Fruit fly (Drosophila melanogaster) whole organism, embryonic: ENCODE results near the gene Ugt49B2.

Experiments used
- Asciz ChIP-seq: fragments of 200-800 bp; sonication (Bioruptor generic); optimal IDR thresholded peaks from 2 replicates; lab custom pipeline; 2017; ENCODE audit warnings: missing biosample characterization, mild to moderate bottlenecking, missing genetic modification characterization, missing genetic modification reagents
- B-H1 ChIP-seq: fragments of 200-800 bp; sonication (Bioruptor generic); IDR thresholded peaks from 3 replicates; pipeline ENCODE4 v1.3.6; 2022; ENCODE audit warnings: missing biosample characterization, missing genetic modification characterization
- CG10147 ChIP-seq: fragments of 200-800 bp; sonication (Bioruptor generic); optimal IDR thresholded peaks from 2 replicates; lab custom pipeline; 2019; ENCODE audit warnings: missing biosample characterization, mild to moderate bottlenecking, missing genetic modification characterization, moderate library complexity
- CG10209 ChIP-seq: fragments of 200-800 bp; sonication (Bioruptor generic); optimal IDR thresholded peaks from 3 replicates; lab custom pipeline; 2017; ENCODE audit warnings: missing biosample characterization, mild to moderate bottlenecking, missing genetic modification characterization, missing genetic modification reagents
- CG10565 ChIP-seq: fragments of 200-800 bp; sonication (Bioruptor generic); optimal IDR thresholded peaks from 3 replicates; lab custom pipeline; 2016; ENCODE audit warnings: missing biosample characterization, mild to moderate bottlenecking, missing genetic modification characterization
- CG12155 ChIP-seq: fragments of 200-800 bp; sonication (Bioruptor generic); optimal IDR thresholded peaks from 3 replicates; lab custom pipeline; 2016; ENCODE audit warnings: missing biosample characterization, missing genetic modification characterization
- CG12744 ChIP-seq: fragments of 200-800 bp; sonication (Bioruptor generic); optimal IDR thresholded peaks from 2 replicates; lab custom pipeline; 2016; ENCODE audit warnings: missing biosample characterization, missing genetic modification characterization
- CG15479 ChIP-seq: fragments of 200-800 bp; sonication (Bioruptor generic); optimal IDR thresholded peaks from 3 replicates; lab custom pipeline; 2019; ENCODE audit warnings: missing biosample characterization, mild to moderate bottlenecking, missing genetic modification characterization, moderate library complexity
- CG17802 ChIP-seq: fragments of 200-800 bp; sonication (Bioruptor generic); optimal IDR thresholded peaks from 2 replicates; lab custom pipeline; 2018; ENCODE audit warnings: missing biosample characterization, mild to moderate bottlenecking, missing genetic modification characterization, moderate library complexity
- CG1792 ChIP-seq: fragments of 200-800 bp; sonication (Bioruptor generic); optimal IDR thresholded peaks from 2 replicates; lab custom pipeline; 2016; ENCODE audit warnings: missing biosample characterization, missing genetic modification characterization
- CG3281 ChIP-seq: fragments of 200-800 bp; sonication (Bioruptor generic); optimal IDR thresholded peaks from 3 replicates; lab custom pipeline; 2017; ENCODE audit warnings: missing biosample characterization, mild to moderate bottlenecking, missing genetic modification characterization
- CG34224 ChIP-seq: fragments of 200-800 bp; sonication (Bioruptor generic); IDR thresholded peaks from 3 replicates; pipeline ENCODE4 v1.3.6; 2022; ENCODE audit warnings: missing biosample characterization, missing genetic modification characterization; ENCODE audit not compliant: partially characterized antibody
- CG6254 ChIP-seq: fragments of 200-800 bp; sonication (Bioruptor generic); optimal IDR thresholded peaks from 3 replicates; lab custom pipeline; 2017; ENCODE audit warnings: mild to moderate bottlenecking, missing biosample characterization, missing genetic modification reagents, missing genetic modification characterization
- CG6854 ChIP-seq: fragments of 200-800 bp; sonication (Bioruptor generic); optimal IDR thresholded peaks from 3 replicates; lab custom pipeline; 2017; ENCODE audit warnings: missing biosample characterization, mild to moderate bottlenecking, missing genetic modification characterization
- CG8281 ChIP-seq: fragments of 200-800 bp; sonication (Bioruptor generic); optimal IDR thresholded peaks from 2 replicates; lab custom pipeline; 2018; ENCODE audit warnings: missing biosample characterization, mild to moderate bottlenecking, missing genetic modification characterization, moderate library complexity
- CG8388 ChIP-seq: fragments of 200-800 bp; sonication (Bioruptor generic); optimal IDR thresholded peaks from 2 replicates; lab custom pipeline; 2019; ENCODE audit warnings: missing biosample characterization, mild to moderate bottlenecking, missing genetic modification characterization, moderate library complexity
- CG8924 ChIP-seq: fragments of 200-800 bp; optimal IDR thresholded peaks from 3 replicates; lab custom pipeline; 2019; ENCODE audit warnings: missing biosample characterization, mild to moderate bottlenecking, missing genetic modification characterization, moderate library complexity
- CG9215 ChIP-seq: fragments of 200-800 bp; sonication (Bioruptor generic); IDR thresholded peaks from 2 replicates; pipeline ENCODE4 v1.3.6; 2022; ENCODE audit warnings: missing biosample characterization, missing genetic modification characterization
- CG9437 ChIP-seq: fragments of 200-800 bp; sonication (Bioruptor generic); optimal IDR thresholded peaks from 2 replicates; lab custom pipeline; 2018; ENCODE audit warnings: missing biosample characterization, mild to moderate bottlenecking, missing genetic modification characterization
- D19B ChIP-seq: fragments of 200-800 bp; sonication (Bioruptor generic); optimal IDR thresholded peaks from 2 replicates; lab custom pipeline; 2017; ENCODE audit warnings: missing biosample characterization, mild to moderate bottlenecking, missing genetic modification characterization
- Doc2 ChIP-seq: fragments of 200-800 bp; sonication (Bioruptor generic); IDR thresholded peaks from 2 replicates; pipeline ENCODE4 v1.3.6; 2022; ENCODE audit warnings: missing biosample characterization, missing genetic modification characterization
- Dp ChIP-seq: fragments of 200-800 bp; sonication (Bioruptor generic); optimal IDR thresholded peaks from 2 replicates; lab custom pipeline; 2018; ENCODE audit warnings: missing biosample characterization, mild to moderate bottlenecking, missing genetic modification characterization, moderate library complexity
- ERR ChIP-seq: fragments of 200-800 bp; sonication (Bioruptor generic); optimal IDR thresholded peaks from 2 replicates; lab custom pipeline; 2016; ENCODE audit warnings: missing biosample characterization, missing genetic modification characterization
- Eip74EF ChIP-seq, 2 experiments: fragments of 200-800 bp in 1 of 2; fragments of >200 bp in 1 of 2; sonication (Bioruptor generic) in 1 of 2; optimal IDR thresholded peaks; 2 replicates each; lab custom pipeline; 2017 to 2019; ENCODE audit warnings: missing biosample characterization in 2 of 2, missing genetic modification characterization in 2 of 2, mild to moderate bottlenecking in 1 of 2, moderate library complexity in 1 of 2
- Lhr ChIP-seq: fragments of 200-800 bp; sonication (Bioruptor generic); optimal IDR thresholded peaks from 3 replicates; lab custom pipeline; 2017; ENCODE audit warnings: mild to moderate bottlenecking, missing biosample characterization, missing genetic modification reagents, missing genetic modification characterization
- Med ChIP-seq: fragments of 200-800 bp; sonication (Bioruptor generic); peaks from one replicate; lab custom pipeline; 2016; ENCODE audit warnings: missing biosample characterization, missing genetic modification characterization, mild to moderate bottlenecking, inconsistent platforms, moderate library complexity
- Neu2 ChIP-seq: fragments of 200-800 bp; sonication (Bioruptor generic); optimal IDR thresholded peaks from 3 replicates; lab custom pipeline; 2016; ENCODE audit warnings: missing biosample characterization, missing genetic modification characterization, borderline replicate concordance
- PHDP ChIP-seq: fragments of 200-800 bp; sonication (Bioruptor generic); optimal IDR thresholded peaks from 3 replicates; lab custom pipeline; 2018; ENCODE audit warnings: missing biosample characterization, mild to moderate bottlenecking, missing genetic modification characterization, moderate library complexity
- Pdp1 ChIP-seq, 2 experiments: fragments of 200-800 bp; sonication (Bioruptor generic); optimal IDR thresholded peaks; 3 replicates each; lab custom pipeline; 2016; ENCODE audit warnings: missing biosample characterization in 2 of 2, missing genetic modification characterization in 2 of 2, mild to moderate bottlenecking in 1 of 2, moderate library complexity in 1 of 2
- Ptx1 ChIP-seq: fragments of 200-800 bp; sonication (Bioruptor generic); IDR thresholded peaks from 2 replicates; pipeline ENCODE4 v1.3.6; 2022; ENCODE audit warnings: missing biosample characterization, missing genetic modification characterization
- Rfx ChIP-seq: fragments of 200-800 bp; sonication (Bioruptor generic); IDR thresholded peaks from 2 replicates; pipeline ENCODE4 v1.3.6; 2022; ENCODE audit warnings: missing biosample characterization, missing genetic modification characterization
- Rx ChIP-seq: fragments of 200-800 bp; sonication (Bioruptor generic); IDR thresholded peaks from 2 replicates; pipeline ENCODE4 v1.3.6; 2022; ENCODE audit warnings: missing biosample characterization, missing genetic modification characterization
- abd-A ChIP-seq: fragments of 200-800 bp; sonication (Bioruptor generic); optimal IDR thresholded peaks from 3 replicates; lab custom pipeline; 2019; ENCODE audit warnings: missing biosample characterization, mild to moderate bottlenecking, missing genetic modification characterization, moderate library complexity
- aop ChIP-seq: fragments of 200-800 bp; sonication (Bioruptor generic); IDR thresholded peaks from 2 replicates; pipeline ENCODE4 v1.3.6; 2022; ENCODE audit warnings: missing biosample characterization, missing genetic modification characterization
- corto ChIP-seq: fragments of 200-800 bp; sonication (Bioruptor generic); optimal IDR thresholded peaks from 2 replicates; lab custom pipeline; 2016; ENCODE audit warnings: missing biosample characterization, mild to moderate bottlenecking, missing genetic modification characterization, moderate library complexity
- crol ChIP-seq: fragments of 200-800 bp; sonication (Bioruptor generic); IDR thresholded peaks from 2 replicates; pipeline ENCODE4 v1.3.6; 2022; ENCODE audit warnings: missing biosample characterization, missing genetic modification characterization
- cwo ChIP-seq: fragments of 200-800 bp; sonication (Bioruptor generic); optimal IDR thresholded peaks from 3 replicates; lab custom pipeline; 2017; ENCODE audit warnings: missing biosample characterization, missing genetic modification characterization, mild to moderate bottlenecking, moderate library complexity, missing genetic modification reagents
- dmrt99B ChIP-seq: fragments of 200-800 bp; sonication (Bioruptor generic); optimal IDR thresholded peaks from 2 replicates; lab custom pipeline; 2018; ENCODE audit warnings: missing biosample characterization, mild to moderate bottlenecking, missing genetic modification characterization, moderate library complexity
- en ChIP-seq: fragments of 200-800 bp; sonication (Bioruptor generic); optimal IDR thresholded peaks from 2 replicates; lab custom pipeline; 2016; ENCODE audit warnings: missing biosample characterization, missing genetic modification characterization
- fru ChIP-seq: fragments of >200 bp; optimal IDR thresholded peaks from 2 replicates; lab custom pipeline; 2017
- nerfin-2 ChIP-seq: fragments of 200-800 bp; sonication (Bioruptor generic); IDR thresholded peaks from 2 replicates; pipeline ENCODE4 v1.3.6; 2022; ENCODE audit warnings: missing biosample characterization, missing genetic modification characterization; ENCODE audit not compliant: partially characterized antibody
- oc ChIP-seq: fragments of 200-800 bp; sonication (Bioruptor generic); optimal IDR thresholded peaks from 2 replicates; lab custom pipeline; 2018; ENCODE audit warnings: missing biosample characterization, mild to moderate bottlenecking, missing genetic modification characterization, moderate library complexity
- prd ChIP-seq, 3 experiments: fragments of >200 bp in 2 of 3; fragments of 200-800 bp in 1 of 3; sonication (Bioruptor generic) in 1 of 3; optimal IDR thresholded peaks in 2 of 3; IDR thresholded peaks in 1 of 3; 2 replicates in 2 of 3; 3 replicates in 1 of 3; pipeline versions ENCODE4 v1.3.6 to Lab custom; 2017 to 2022; ENCODE audit warnings: missing biosample characterization in 1 of 3, missing genetic modification characterization in 1 of 3
- pum ChIP-seq: fragments of 200-800 bp; sonication (Bioruptor generic); optimal IDR thresholded peaks from 2 replicates; lab custom pipeline; 2016; ENCODE audit warnings: missing biosample characterization, missing genetic modification characterization
- slbo ChIP-seq: fragments of 200-800 bp; sonication (Bioruptor generic); IDR thresholded peaks from 2 replicates; pipeline ENCODE4 v1.3.6; 2022; ENCODE audit warnings: missing biosample characterization, missing genetic modification characterization
- so ChIP-seq: fragments of 200-800 bp; sonication (Bioruptor generic); IDR thresholded peaks from 3 replicates; pipeline ENCODE4 v1.3.6; 2022; ENCODE audit warnings: missing biosample characterization, missing genetic modification characterization
- unpg ChIP-seq: fragments of 200-800 bp; sonication (Bioruptor generic); optimal IDR thresholded peaks from 3 replicates; lab custom pipeline; 2018; ENCODE audit warnings: missing biosample characterization, mild to moderate bottlenecking, missing genetic modification characterization, moderate library complexity
- zen ChIP-seq: fragments of 200-800 bp; sonication (Bioruptor generic); optimal IDR thresholded peaks from 3 replicates; lab custom pipeline; 2018; ENCODE audit warnings: missing biosample characterization, mild to moderate bottlenecking, missing genetic modification characterization, moderate library complexity
- zen2 ChIP-seq: fragments of 200-800 bp; sonication (Bioruptor generic); IDR thresholded peaks from 3 replicates; pipeline ENCODE4 v1.3.6; 2022; ENCODE audit warnings: missing biosample characterization, missing genetic modification characterization; ENCODE audit not compliant: partially characterized antibody

The Ugt49B2 gene

DNA sequence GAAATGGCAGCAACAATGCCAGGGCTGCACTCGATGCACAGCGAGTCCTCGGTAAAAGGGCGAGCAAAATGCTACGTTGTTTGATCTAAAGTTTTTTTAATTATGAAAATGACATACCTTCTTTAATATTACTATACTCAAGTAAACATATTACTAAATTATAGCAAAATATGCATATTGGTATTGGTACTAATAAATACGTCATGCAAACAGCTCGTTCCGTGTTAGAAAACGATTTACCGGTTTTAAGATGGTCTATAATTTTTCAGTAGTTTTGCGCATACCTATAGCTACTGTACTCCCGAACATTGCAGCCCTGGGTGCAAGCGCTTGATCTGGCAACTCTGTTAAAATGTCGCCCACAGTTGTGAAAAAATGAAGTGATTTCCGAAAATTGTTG is 34.3 kb downstream of the Ugt49B2 start:
- TF ChIP-seq zen2 (GFP tag; lab: Robert Waterston, UW) (no peak), CG1792 (GFP tag; lab: Kevin White, UChicago) (peak; percentile 88), B-H1 (GFP tag; lab: Robert Waterston, UW) (peak; percentile 75), Dp (GFP tag; lab: Kevin White, UChicago) (peak; percentile 35), CG9437 (peak; percentile 91), Eip74EF (GFP tag; optimal IDR thresholded peaks at IDR 0.05; lab: Kevin White, UChicago) (no peak), slbo (GFP tag; lab: Robert Waterston, UW) (peak; percentile 97), prd (optimal IDR thresholded peaks at IDR 0.05; lab: Kevin White, UChicago) (no peak), prd (GFP tag; IDR thresholded peaks at IDR 0.05; lab: Robert Waterston, UW) (peak; percentile 97), cwo (GFP tag; lab: Kevin White, UChicago) (peak; percentile 89), Ptx1 (GFP tag; lab: Robert Waterston, UW) (peak; percentile 97), oc (no peak), CG8281 (tag; lab: Kevin White, UChicago) (peak; percentile 86), CG10147 (GFP tag; lab: Kevin White, UChicago) (peak; percentile 93), en (GFP tag; lab: Kevin White, UChicago) (peak; percentile 69), crol (GFP tag; lab: Robert Waterston, UW) (no peak), so (GFP tag; lab: Robert Waterston, UW) (peak; percentile 88; the same call in 2 of the 3 replicates), PHDP (tag; lab: Kevin White, UChicago) (peak; percentile 94), CG8924 (tag; lab: Kevin White, UChicago) (peak; percentile 96), nerfin-2 (GFP tag; lab: Robert Waterston, UW) (no peak), CG8388 (GFP tag; lab: Kevin White, UChicago) (peak; percentile 90), pum (GFP tag; lab: Kevin White, UChicago) (peak; percentile 95), CG6254 (GFP tag; lab: Kevin White, UChicago) (peak; percentile 75), Pdp1 (GFP tag; optimal IDR thresholded peaks at IDR 0.05; lab: Kevin White, UChicago) (peak; percentile 90 to 97), Doc2 (peak; percentile 85), abd-A (tag; lab: Kevin White, UChicago) (no peak), Lhr (GFP tag; lab: Kevin White, UChicago) (peak; percentile 74), Asciz (GFP tag; lab: Kevin White, UChicago) (no peak), Rfx (peak; percentile 96), aop (GFP tag; lab: Robert Waterston, UW) (no peak), Neu2 (GFP tag; lab: Kevin White, UChicago) (peak; percentile 49), CG34224 (GFP tag; lab: Robert Waterston, UW) (no peak), ERR (GFP tag; lab: Kevin White, UChicago) (peak; percentile 81), CG17802 (tag; lab: Kevin White, UChicago) (peak; percentile 74), Med (GFP tag; lab: Kevin White, UChicago) (peak; percentile 98), CG6854 (GFP tag; lab: Kevin White, UChicago) (peak; percentile 85), CG10209 (peak; percentile 95), fru (lab: Kevin White, UChicago) (no peak), CG15479 (GFP tag; lab: Kevin White, UChicago) (peak; percentile 41), CG12744 (GFP tag; lab: Kevin White, UChicago) (peak; percentile 92), unpg (GFP tag; lab: Kevin White, UChicago) (peak; percentile 94), dmrt99B (no peak), zen (tag; lab: Kevin White, UChicago) (peak; percentile 86), corto (GFP tag; lab: Kevin White, UChicago) (peak; percentile 79), CG9215 (GFP tag; lab: Robert Waterston, UW) (peak; percentile 98), D19B (GFP tag; lab: Kevin White, UChicago) (peak; percentile 89), CG10565 (GFP tag; lab: Kevin White, UChicago) (peak; percentile 72), CG3281 (GFP tag; lab: Kevin White, UChicago) (peak; percentile 96), Rx (GFP tag; lab: Robert Waterston, UW) (peak; percentile 85), CG12155 (GFP tag; lab: Kevin White, UChicago) (peak; percentile 96)
